Fruit fly (Drosophila melanogaster) whole organism, embryonic: ENCODE data around the gene Mis12.

Source experiments
- Aef1 ChIP-seq: fragments of 200-800 bp; sonication (Bioruptor generic); IDR thresholded peaks from 3 replicates; pipeline ENCODE4 v1.3.6; 2022; ENCODE audit warnings: missing biosample characterization, missing genetic modification characterization
- CG10366 ChIP-seq: fragments of 200-800 bp; sonication (Bioruptor generic); IDR thresholded peaks from 2 replicates; pipeline ENCODE4 v1.3.6; 2022; ENCODE audit warnings: missing biosample characterization, missing genetic modification characterization
- CG10565 ChIP-seq: fragments of 200-800 bp; sonication (Bioruptor generic); optimal IDR thresholded peaks from 3 replicates; lab custom pipeline; 2016; ENCODE audit warnings: missing biosample characterization, mild to moderate bottlenecking, missing genetic modification characterization
- CG10979 ChIP-seq: fragments of 200-800 bp; sonication (Bioruptor generic); optimal IDR thresholded peaks from 2 replicates; lab custom pipeline; 2018; ENCODE audit warnings: missing biosample characterization, mild to moderate bottlenecking, missing genetic modification characterization, moderate library complexity
- CG11560 ChIP-seq: fragments of 200-800 bp; sonication (Bioruptor generic); IDR thresholded peaks from 3 replicates; pipeline ENCODE4 v1.3.6; 2022; ENCODE audit warnings: missing biosample characterization, missing genetic modification characterization
- CG12071 ChIP-seq: fragments of 200-800 bp; sonication (Bioruptor generic); optimal IDR thresholded peaks from 3 replicates; lab custom pipeline; 2018; ENCODE audit warnings: missing biosample characterization, mild to moderate bottlenecking, missing genetic modification characterization
- CG12104 ChIP-seq: fragments of 200-800 bp; sonication (Bioruptor generic); optimal IDR thresholded peaks from 3 replicates; lab custom pipeline; 2016; ENCODE audit warnings: missing biosample characterization, missing genetic modification characterization
- CG13296 ChIP-seq: fragments of 200-800 bp; sonication (Bioruptor generic); optimal IDR thresholded peaks from 3 replicates; lab custom pipeline; 2018; ENCODE audit warnings: missing biosample characterization, mild to moderate bottlenecking, missing genetic modification characterization
- CG13775 ChIP-seq: fragments of 200-800 bp; sonication (Bioruptor generic); optimal IDR thresholded peaks from 3 replicates; lab custom pipeline; 2017; ENCODE audit warnings: missing biosample characterization, mild to moderate bottlenecking, missing genetic modification characterization
- CG1529 ChIP-seq: fragments of 200-800 bp; sonication (Bioruptor generic); optimal IDR thresholded peaks from 3 replicates; lab custom pipeline; 2018; ENCODE audit warnings: missing biosample characterization, missing genetic modification characterization
- CG17385 ChIP-seq: fragments of 200-800 bp; sonication (Bioruptor generic); optimal IDR thresholded peaks from 3 replicates; lab custom pipeline; 2018; ENCODE audit warnings: missing biosample characterization, mild to moderate bottlenecking, missing genetic modification characterization
- CG2120 ChIP-seq: fragments of 200-800 bp; sonication (Bioruptor generic); optimal IDR thresholded peaks from 3 replicates; lab custom pipeline; 2016; ENCODE audit warnings: missing biosample characterization, missing genetic modification characterization
- CG31365 ChIP-seq: fragments of 200-800 bp; sonication (Bioruptor generic); optimal IDR thresholded peaks from 2 replicates; lab custom pipeline; 2018; ENCODE audit warnings: missing biosample characterization, mild to moderate bottlenecking, missing genetic modification characterization
- CG3281 ChIP-seq: fragments of 200-800 bp; sonication (Bioruptor generic); optimal IDR thresholded peaks from 3 replicates; lab custom pipeline; 2017; ENCODE audit warnings: missing biosample characterization, mild to moderate bottlenecking, missing genetic modification characterization
- CG34224 ChIP-seq: fragments of 200-800 bp; sonication (Bioruptor generic); IDR thresholded peaks from 3 replicates; pipeline ENCODE4 v1.3.6; 2022; ENCODE audit warnings: missing biosample characterization, missing genetic modification characterization; ENCODE audit not compliant: partially characterized antibody
- CG3847 ChIP-seq: fragments of 200-800 bp; sonication (Bioruptor generic); IDR thresholded peaks from 2 replicates; pipeline ENCODE4 v1.3.6; 2022; ENCODE audit warnings: missing biosample characterization, missing genetic modification characterization
- CG43689 ChIP-seq: fragments of 200-800 bp; sonication (Bioruptor generic); IDR thresholded peaks from 2 replicates; pipeline ENCODE4 v1.3.6; 2022; ENCODE audit warnings: missing biosample characterization, missing genetic modification characterization
- CG4707 ChIP-seq: fragments of 200-800 bp; sonication (Bioruptor generic); optimal IDR thresholded peaks from 2 replicates; lab custom pipeline; 2018; ENCODE audit warnings: missing biosample characterization, mild to moderate bottlenecking, missing genetic modification characterization, moderate library complexity
- CG4730 ChIP-seq: fragments of 200-800 bp; sonication (Bioruptor generic); IDR thresholded peaks from 2 replicates; pipeline ENCODE4 v1.3.6; 2022; ENCODE audit warnings: missing biosample characterization, missing genetic modification characterization
- CG8944 ChIP-seq: fragments of 200-800 bp; sonication (Bioruptor generic); optimal IDR thresholded peaks from 3 replicates; lab custom pipeline; 2016; ENCODE audit warnings: missing biosample characterization, missing genetic modification characterization
- CG9797 ChIP-seq: fragments of 200-800 bp; sonication (Bioruptor generic); optimal IDR thresholded peaks from 3 replicates; lab custom pipeline; 2018; ENCODE audit warnings: missing biosample characterization, mild to moderate bottlenecking, missing genetic modification characterization
- D19B ChIP-seq: fragments of 200-800 bp; sonication (Bioruptor generic); optimal IDR thresholded peaks from 2 replicates; lab custom pipeline; 2017; ENCODE audit warnings: missing biosample characterization, mild to moderate bottlenecking, missing genetic modification characterization
- E2f1 ChIP-seq: fragments of 200-800 bp; sonication (Bioruptor generic); IDR thresholded peaks from 2 replicates; pipeline ENCODE4 v1.3.6; 2022; ENCODE audit warnings: missing biosample characterization, missing genetic modification characterization
- Fer3 ChIP-seq: fragments of 200-800 bp; sonication (Bioruptor generic); optimal IDR thresholded peaks from 2 replicates; lab custom pipeline; 2018; ENCODE audit warnings: missing biosample characterization, mild to moderate bottlenecking, missing genetic modification characterization, moderate library complexity
- Hand ChIP-seq: fragments of 200-800 bp; sonication (Bioruptor generic); optimal IDR thresholded peaks from 2 replicates; lab custom pipeline; 2017; ENCODE audit warnings: mild to moderate bottlenecking, missing biosample characterization, missing genetic modification reagents, missing genetic modification characterization
- Hr51 ChIP-seq, 2 experiments: fragments of 200-800 bp; sonication (Bioruptor generic); optimal IDR thresholded peaks; 2 replicates in 1 of 2; 3 replicates in 1 of 2; lab custom pipeline; 2016 to 2018; ENCODE audit warnings: missing biosample characterization in 2 of 2, missing genetic modification characterization in 2 of 2, mild to moderate bottlenecking in 1 of 2, moderate library complexity in 1 of 2
- Tbp ChIP-seq: fragments of >200 bp; optimal IDR thresholded peaks from 2 replicates; lab custom pipeline; 2018; ENCODE audit warnings: missing biosample characterization, missing genetic modification characterization
- br ChIP-seq: fragments of >200 bp; optimal IDR thresholded peaks from 2 replicates; lab custom pipeline; 2017
- btn ChIP-seq: fragments of 200-800 bp; sonication (Bioruptor generic); optimal IDR thresholded peaks from 2 replicates; lab custom pipeline; 2016; ENCODE audit warnings: missing biosample characterization, missing genetic modification characterization
- crp ChIP-seq, 2 experiments: fragments of 200-800 bp; sonication (Bioruptor generic); optimal IDR thresholded peaks; 2 replicates in 1 of 2; 3 replicates in 1 of 2; lab custom pipeline; 2017; ENCODE audit warnings: missing biosample characterization in 2 of 2, missing genetic modification characterization in 2 of 2, mild to moderate bottlenecking in 1 of 2, moderate library complexity in 1 of 2
- ewg ChIP-seq: fragments of 200-800 bp; sonication (Bioruptor generic); optimal IDR thresholded peaks from 3 replicates; lab custom pipeline; 2017; ENCODE audit warnings: mild to moderate bottlenecking, missing biosample characterization, missing genetic modification reagents, missing genetic modification characterization
- exex ChIP-seq: fragments of 200-800 bp; sonication (Bioruptor generic); optimal IDR thresholded peaks from 4 replicates; lab custom pipeline; 2018; ENCODE audit warnings: missing biosample characterization, mild to moderate bottlenecking, missing genetic modification characterization, moderate library complexity
- fd102C ChIP-seq: fragments of 200-800 bp; sonication (Bioruptor generic); optimal IDR thresholded peaks from 2 replicates; lab custom pipeline; 2018; ENCODE audit warnings: missing biosample characterization, mild to moderate bottlenecking, missing genetic modification characterization, moderate library complexity
- gce ChIP-seq: fragments of 200-800 bp; sonication (Bioruptor generic); IDR thresholded peaks from 3 replicates; pipeline ENCODE4 v1.3.6; 2022; ENCODE audit warnings: missing biosample characterization, missing genetic modification characterization
- gfzf ChIP-seq: fragments of 200-800 bp; sonication (Bioruptor generic); optimal IDR thresholded peaks from 2 replicates; lab custom pipeline; 2016; ENCODE audit warnings: missing biosample characterization, mild to moderate bottlenecking, missing genetic modification characterization, moderate library complexity
- gt ChIP-seq: fragments of 200-800 bp; sonication (Bioruptor generic); IDR thresholded peaks from 2 replicates; pipeline ENCODE4 v1.3.6; 2022; ENCODE audit warnings: missing biosample characterization, missing genetic modification characterization
- hb ChIP-seq: fragments of 200-800 bp; sonication (Bioruptor generic); IDR thresholded peaks from 3 replicates; pipeline ENCODE4 v1.3.6; 2022; ENCODE audit warnings: missing biosample characterization, missing genetic modification characterization; ENCODE audit not compliant: partially characterized antibody
- hbn ChIP-seq: fragments of 200-800 bp; sonication (Bioruptor generic); IDR thresholded peaks from 2 replicates; pipeline ENCODE4 v1.3.6; 2022; ENCODE audit warnings: missing biosample characterization, missing genetic modification characterization; ENCODE audit not compliant: partially characterized antibody
- ken ChIP-seq: fragments of 200-800 bp; sonication (Bioruptor generic); IDR thresholded peaks from 3 replicates; pipeline ENCODE4 v1.3.6; 2022; ENCODE audit warnings: missing biosample characterization, missing genetic modification characterization
- lbe ChIP-seq: fragments of 200-800 bp; sonication (Bioruptor generic); optimal IDR thresholded peaks from 2 replicates; lab custom pipeline; 2016; ENCODE audit warnings: missing biosample characterization, mild to moderate bottlenecking, missing genetic modification characterization
- onecut ChIP-seq: fragments of 200-800 bp; sonication (Bioruptor generic); IDR thresholded peaks from 2 replicates; pipeline ENCODE4 v1.3.6; 2022; ENCODE audit warnings: missing biosample characterization, missing genetic modification characterization
- peb ChIP-seq: fragments of 200-800 bp; sonication (Bioruptor generic); IDR thresholded peaks from 2 replicates; pipeline ENCODE4 v1.3.6; 2022; ENCODE audit warnings: missing biosample characterization, missing genetic modification characterization
- phol ChIP-seq: fragments of 200-800 bp; sonication (Bioruptor generic); optimal IDR thresholded peaks from 3 replicates; lab custom pipeline; 2018; ENCODE audit warnings: missing biosample characterization, mild to moderate bottlenecking, missing genetic modification characterization, moderate library complexity
- pita ChIP-seq: fragments of 200-800 bp; sonication (Bioruptor generic); optimal IDR thresholded peaks from 2 replicates; lab custom pipeline; 2017; ENCODE audit warnings: missing biosample characterization, mild to moderate bottlenecking, missing genetic modification characterization
- sd ChIP-seq: fragments of 200-800 bp; sonication (Bioruptor generic); optimal IDR thresholded peaks from 3 replicates; lab custom pipeline; 2018; ENCODE audit warnings: missing biosample characterization, mild to moderate bottlenecking, missing genetic modification characterization, moderate library complexity
- sens-2 ChIP-seq: fragments of 200-800 bp; sonication (Bioruptor generic); IDR thresholded peaks from 2 replicates; pipeline ENCODE4 v1.3.6; 2022; ENCODE audit warnings: missing biosample characterization, missing genetic modification characterization
- sim ChIP-seq: fragments of 200-800 bp; sonication (Bioruptor generic); IDR thresholded peaks from 2 replicates; pipeline ENCODE4 v1.3.6; 2022; ENCODE audit warnings: missing biosample characterization, missing genetic modification characterization
- wor ChIP-seq: fragments of 200-800 bp; sonication (Bioruptor generic); IDR thresholded peaks from 2 replicates; pipeline ENCODE4 v1.3.6; 2022; ENCODE audit warnings: missing biosample characterization, missing genetic modification characterization
- z ChIP-seq: fragments of 200-800 bp; sonication (Bioruptor generic); IDR thresholded peaks from 3 replicates; pipeline ENCODE4 v1.3.6; 2022; ENCODE audit warnings: missing biosample characterization, missing genetic modification characterization

Gene Mis12

DNA sequence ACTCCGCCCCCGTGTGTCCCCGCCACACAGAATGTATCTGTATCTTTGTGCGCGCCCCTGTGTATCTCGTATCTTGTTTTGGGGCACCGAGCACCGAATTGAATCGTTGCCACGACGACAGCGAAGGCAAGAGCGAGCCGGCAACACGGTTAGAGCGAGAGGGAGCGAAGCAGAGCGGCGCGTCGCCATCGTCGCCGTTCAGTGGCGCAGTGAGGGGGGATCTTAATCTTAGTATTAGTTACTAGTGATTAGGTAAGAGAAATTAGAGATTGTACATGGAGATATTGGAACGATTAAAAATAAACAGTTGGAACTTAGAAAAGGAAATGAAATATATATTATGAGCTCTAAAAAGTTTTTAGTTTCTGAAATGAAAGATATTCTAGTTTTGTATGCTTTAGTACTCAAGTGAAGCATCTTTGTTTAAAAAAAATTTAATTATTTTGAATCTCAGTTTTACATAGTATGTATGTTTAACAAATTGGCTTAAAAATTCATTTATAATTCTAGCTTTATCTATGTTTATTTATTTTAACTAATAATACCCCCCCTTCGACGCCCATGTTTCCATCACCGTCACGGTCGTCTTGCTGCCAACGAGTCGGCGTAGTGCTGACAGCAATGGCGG lies 20.2 kb upstream of the Mis12 start (continued):
- TF ChIP-seq sim (GFP tag; lab: Robert Waterston, UW) (no peak), CG9797 (GFP tag; lab: Kevin White, UChicago) (peak; percentile 25), sd (peak; percentile 19), CG2120 (peak; percentile 78), CG31365 (tag; lab: Kevin White, UChicago) (no peak), CG1529 (GFP tag; lab: Kevin White, UChicago) (peak; percentile 72), CG11560 (tag; lab: Robert Waterston, UW) (peak; percentile 73; the same call in 1 of the 3 replicates), pita (GFP tag; lab: Kevin White, UChicago) (no peak), CG17385 (peak; percentile 87), exex (tag; lab: Kevin White, UChicago) (peak; percentile 64), Aef1 (GFP tag; lab: Robert Waterston, UW) (peak; percentile 81), CG12104 (GFP tag; lab: Kevin White, UChicago) (peak; percentile 96), Tbp (GFP tag; lab: Kevin White, UChicago) (no peak), Hand (GFP tag; lab: Kevin White, UChicago) (peak; percentile 78), E2f1 (GFP tag; lab: Robert Waterston, UW) (peak; percentile 83), CG12071 (GFP tag; lab: Kevin White, UChicago) (peak; percentile 52), CG43689 (GFP tag; lab: Robert Waterston, UW) (no peak; the same call in 1 of the 2 replicates), ewg (GFP tag; lab: Kevin White, UChicago) (peak; percentile 81), D19B (GFP tag; lab: Kevin White, UChicago) (peak; percentile 90), CG10979 (tag; lab: Kevin White, UChicago) (peak; percentile 97), ken (0 out of 3 replicates have a peak, but pooled peaks have one; percentile 33), CG10366 (GFP tag; lab: Robert Waterston, UW) (peak; percentile 65), fd102C (GFP tag; lab: Kevin White, UChicago) (no peak), hb (GFP tag; lab: Robert Waterston, UW) (no peak), CG3847 (GFP tag; lab: Robert Waterston, UW) (peak; percentile 81), CG8944 (GFP tag; lab: Kevin White, UChicago) (peak; percentile 63), gce (peak; percentile 45; the same call in 1 of the 3 replicates), Fer3 (tag; lab: Kevin White, UChicago) (peak; percentile 84), CG13775 (peak; percentile 91), Hr51 (GFP tag; optimal IDR thresholded peaks at IDR 0.05; lab: Kevin White, UChicago) (peak; percentile 49 to 94), CG13296 (GFP tag; lab: Kevin White, UChicago) (peak; percentile 96), hbn (GFP tag; lab: Robert Waterston, UW) (no peak), z (GFP tag; lab: Robert Waterston, UW) (no peak), br (lab: Kevin White, UChicago) (no peak), wor (GFP tag; lab: Robert Waterston, UW) (peak; percentile 77), CG10565 (GFP tag; lab: Kevin White, UChicago) (peak; percentile 21), peb (GFP tag; lab: Robert Waterston, UW) (no peak; the same call in none of the 2 replicates), CG4730 (GFP tag; lab: Robert Waterston, UW) (peak; percentile 79), phol (tag; lab: Kevin White, UChicago) (peak; percentile 97), CG4707 (GFP tag; lab: Kevin White, UChicago) (peak; percentile 33), gfzf (GFP tag; lab: Kevin White, UChicago) (no peak), CG3281 (GFP tag; lab: Kevin White, UChicago) (peak; percentile 95), CG34224 (no peak), onecut (GFP tag; lab: Robert Waterston, UW) (peak; percentile 80), btn (GFP tag; lab: Kevin White, UChicago) (peak; percentile 7), sens-2 (GFP tag; lab: Robert Waterston, UW) (no peak), lbe (GFP tag; lab: Kevin White, UChicago) (no peak), crp (GFP tag; optimal IDR thresholded peaks at IDR 0.05; lab: Kevin White, UChicago) (peak in 1 of 2 experiments; percentile 45), gt (GFP tag; lab: Robert Waterston, UW) (peak; percentile 56; the same call in 1 of the 2 replicates)
